Fruit fly (Drosophila melanogaster): ENCODE measurements around the gene RpL30.

RpL30 gene

dm6 chr2L:18968370-18969105 is 40.6 kb downstream of the RpL30 start, which contains the start of the genes Nak and Tango6:
Gene Nak, minus strand, starts transcription at chr2L:18968744.
Gene Tango6, plus strand, starts transcription at chr2L:18969028.
- TF ChIP-seq CG15336 (GFP tag; IDR thresholded peaks at IDR 0.05) (peak; percentile 25; the same call in 1 of the 2 replicates), salr (GFP tag; optimal IDR thresholded peaks at IDR 0.05) (no peak), esn (GFP tag; optimal IDR thresholded peaks at IDR 0.05) (peak; percentile 55), Met (GFP tag; optimal IDR thresholded peaks at IDR 0.05) (peak; percentile 44), CG6792 (GFP tag; optimal IDR thresholded peaks at IDR 0.05) (peak; percentile 8), fkh (GFP tag; optimal IDR thresholded peaks at IDR 0.05) (peak; percentile 86), CG31627 (GFP tag; optimal IDR thresholded peaks at IDR 0.05) (peak; percentile 58), topi (GFP tag; optimal IDR thresholded peaks at IDR 0.05) (peak; percentile 47), CG11762 (GFP tag; optimal IDR thresholded peaks at IDR 0.05; ENCODE audit: insufficient read depth) (no peak), CG3032 (tag; optimal IDR thresholded peaks at IDR 0.05) (peak; percentile 47), vri (GFP tag; optimal IDR thresholded peaks at IDR 0.05) (peak; percentile 40), lz (GFP tag; optimal IDR thresholded peaks at IDR 0.05) (peak; percentile 27), CG8319 (GFP tag; optimal IDR thresholded peaks at IDR 0.05) (no peak), svp (GFP tag) (peak; percentile 65), Blimp-1 (GFP tag; optimal IDR thresholded peaks at IDR 0.05) (peak; percentile 11), Hr4 (GFP tag; optimal IDR thresholded peaks at IDR 0.05) (peak; percentile 31), CG9139 (GFP tag; optimal IDR thresholded peaks at IDR 0.05) (no peak), Hr39 (GFP tag; optimal IDR thresholded peaks at IDR 0.05) (peak; percentile 46), Eip75B (GFP tag; optimal IDR thresholded peaks at IDR 0.05) (peak; percentile 36), Eip78C (GFP tag) (peak; percentile 71), pdm3 (GFP tag; optimal IDR thresholded peaks at IDR 0.05) (peak; percentile 38), CG11902 (GFP tag; optimal IDR thresholded peaks at IDR 0.05) (no peak), Ets21C (GFP tag; optimal IDR thresholded peaks at IDR 0.05) (peak; percentile 46), Smox (GFP tag; optimal IDR thresholded peaks at IDR 0.05) (peak; percentile 28), CG16779 (tag; optimal IDR thresholded peaks at IDR 0.05) (no peak), Sox14 (GFP tag; optimal IDR thresholded peaks at IDR 0.05) (peak; percentile 72), Ets96B (tag; optimal IDR thresholded peaks at IDR 0.05) (peak; percentile 8), CG3919 (GFP tag; optimal IDR thresholded peaks at IDR 0.05) (peak; percentile 24), OdsH (GFP tag; optimal IDR thresholded peaks at IDR 0.05) (no peak), net (GFP tag; optimal IDR thresholded peaks at IDR 0.05) (no peak), Sox15 (GFP tag; optimal IDR thresholded peaks at IDR 0.05) (no peak), achi (GFP tag; optimal IDR thresholded peaks at IDR 0.05) (peak; percentile 55), Sox102F (GFP tag; optimal IDR thresholded peaks at IDR 0.05) (no peak), CG6854 (GFP tag; optimal IDR thresholded peaks at IDR 0.05) (peak; percentile 38), CG10669 (GFP tag; optimal IDR thresholded peaks at IDR 0.05) (no peak), cyc (GFP tag; optimal IDR thresholded peaks at IDR 0.05) (peak; percentile 7)

dm6 chr2L:18967897-18968296 is 41.2 kb downstream of the RpL30 start:
- TF ChIP-seq Hr4 (GFP tag; optimal IDR thresholded peaks at IDR 0.05), result no peak
- TF ChIP-seq vri (GFP tag; optimal IDR thresholded peaks at IDR 0.05), result peak; percentile 1
- TF ChIP-seq CG16779 (tag; optimal IDR thresholded peaks at IDR 0.05), result no peak

DNA sequence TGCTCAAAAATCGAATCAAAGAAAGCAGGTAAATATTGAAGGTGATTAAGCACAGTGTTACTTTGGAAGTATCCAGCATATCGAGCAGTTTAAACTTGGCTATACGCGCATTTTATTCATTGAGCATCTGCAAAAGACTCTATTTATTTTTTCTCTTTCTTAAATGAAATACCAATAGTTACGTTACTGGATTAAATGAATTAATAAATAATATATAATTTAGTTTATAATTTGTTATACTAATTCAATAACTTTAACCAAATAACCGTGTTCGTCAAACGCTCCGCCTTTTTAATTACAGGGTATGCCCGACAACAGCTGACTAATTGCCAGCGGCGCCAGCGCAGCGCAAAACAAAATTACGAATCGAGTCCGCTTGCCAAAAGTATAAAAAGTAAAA is 42.3 kb downstream of the RpL30 start:
- TF ChIP-seq net (GFP tag; optimal IDR thresholded peaks at IDR 0.05) (peak; percentile 19), Met (GFP tag; optimal IDR thresholded peaks at IDR 0.05) (peak; percentile 27), eg (GFP tag; IDR thresholded peaks at IDR 0.05) (peak; percentile 60; the same call in 2 of the 3 replicates), Hr4 (GFP tag; optimal IDR thresholded peaks at IDR 0.05) (peak; percentile 39), CG9139 (GFP tag; optimal IDR thresholded peaks at IDR 0.05) (no peak), Gug (GFP tag; IDR thresholded peaks at IDR 0.05) (no peak), CG4318 (GFP tag; optimal IDR thresholded peaks at IDR 0.05) (no peak), CG6276 (GFP tag; optimal IDR thresholded peaks at IDR 0.05) (peak; percentile 4), OdsH (GFP tag; optimal IDR thresholded peaks at IDR 0.05) (peak; percentile 5), acj6 (GFP tag; optimal IDR thresholded peaks at IDR 0.05) (peak; percentile 15), Blimp-1 (GFP tag; optimal IDR thresholded peaks at IDR 0.05) (peak; percentile 5), CG34406 (GFP tag; optimal IDR thresholded peaks at IDR 0.05) (no peak), topi (GFP tag; optimal IDR thresholded peaks at IDR 0.05) (peak; percentile 5), CG11902 (GFP tag; optimal IDR thresholded peaks at IDR 0.05) (peak; percentile 7), CG8119 (GFP tag; IDR thresholded peaks at IDR 0.05) (peak; percentile 55; the same call in 2 of the 3 replicates), CG15336 (GFP tag; IDR thresholded peaks at IDR 0.05) (peak; percentile 61), CG6808 (GFP tag; optimal IDR thresholded peaks at IDR 0.05) (peak; percentile 8), CG3919 (GFP tag; optimal IDR thresholded peaks at IDR 0.05) (no peak), achi (GFP tag; optimal IDR thresholded peaks at IDR 0.05) (peak; percentile 37), svp (GFP tag) (peak; percentile 70), Eip93F (GFP tag; optimal IDR thresholded peaks at IDR 0.05) (peak; percentile 44), CG10631 (GFP tag; optimal IDR thresholded peaks at IDR 0.05) (peak; percentile 22)
